Worm (Caenorhabditis elegans): ENCODE measurements around the gene K06H7.2.

ce11 chrIII:8069206-8069605 is 24.2 kb upstream of the K06H7.2 start:
- TF ChIP-seq ref-1 (GFP tag; conservative IDR thresholded peaks at IDR 0.05) (no peak), cog-1 (tag; optimal IDR thresholded peaks at IDR 0.05) (no peak), tab-1 (GFP tag; IDR thresholded peaks at IDR 0.05) (no peak), flt-1 (GFP tag; IDR thresholded peaks at IDR 0.05) (peak; percentile 80), ztf-29 (GFP tag; IDR thresholded peaks at IDR 0.05) (no peak), ztf-23 (GFP tag; IDR thresholded peaks at IDR 0.05) (no peak), klf-2 (GFP tag; conservative IDR thresholded peaks at IDR 0.05) (no peak)
